Fruit fly (Drosophila melanogaster) whole organism, embryonic: Measurements from ENCODE around the gene Chrac-14.

Experiments used
- Aef1 ChIP-seq: fragments of 200-800 bp; sonication (Bioruptor generic); IDR thresholded peaks from 3 replicates; pipeline ENCODE4 v1.3.6; 2022; ENCODE audit warnings: missing biosample characterization, missing genetic modification characterization
- Atf6 ChIP-seq: fragments of 200-800 bp; sonication (Bioruptor generic); IDR thresholded peaks from 2 replicates; pipeline ENCODE4 v1.3.6; 2022; ENCODE audit warnings: missing biosample characterization, missing genetic modification characterization
- BEAF-32 ChIP-seq: fragments of 200-800 bp; sonication (Bioruptor generic); optimal IDR thresholded peaks from 3 replicates; lab custom pipeline; 2017; ENCODE audit warnings: missing biosample characterization, missing genetic modification characterization, mild to moderate bottlenecking, moderate library complexity, missing genetic modification reagents
- BtbVII ChIP-seq: fragments of 200-800 bp; sonication (Bioruptor generic); optimal IDR thresholded peaks from 3 replicates; lab custom pipeline; 2017; ENCODE audit warnings: missing biosample characterization, mild to moderate bottlenecking, missing genetic modification characterization
- CG10462 ChIP-seq: fragments of 200-800 bp; sonication (Bioruptor generic); optimal IDR thresholded peaks from 2 replicates; lab custom pipeline; 2016; ENCODE audit warnings: missing biosample characterization, missing genetic modification characterization
- CG10979 ChIP-seq: fragments of 200-800 bp; sonication (Bioruptor generic); optimal IDR thresholded peaks from 2 replicates; lab custom pipeline; 2018; ENCODE audit warnings: missing biosample characterization, mild to moderate bottlenecking, missing genetic modification characterization, moderate library complexity
- CG11560 ChIP-seq: fragments of 200-800 bp; sonication (Bioruptor generic); IDR thresholded peaks from 3 replicates; pipeline ENCODE4 v1.3.6; 2022; ENCODE audit warnings: missing biosample characterization, missing genetic modification characterization
- CG11695 ChIP-seq: fragments of 200-800 bp; sonication (Bioruptor generic); IDR thresholded peaks from 3 replicates; pipeline ENCODE4 v1.3.6; 2022; ENCODE audit warnings: missing biosample characterization, missing genetic modification characterization
- CG12299 ChIP-seq: fragments of 200-800 bp; sonication (Bioruptor generic); optimal IDR thresholded peaks from 2 replicates; lab custom pipeline; 2018; ENCODE audit warnings: missing biosample characterization, mild to moderate bottlenecking, missing genetic modification characterization
- CG12769 ChIP-seq: fragments of 200-800 bp; sonication (Bioruptor generic); optimal IDR thresholded peaks from 2 replicates; lab custom pipeline; 2019; ENCODE audit warnings: missing biosample characterization, mild to moderate bottlenecking, missing genetic modification characterization, moderate library complexity
- CG14860 ChIP-seq: fragments of 200-800 bp; sonication (Bioruptor generic); IDR thresholded peaks from 3 replicates; pipeline ENCODE4 v1.3.6; 2022; ENCODE audit warnings: missing biosample characterization, missing genetic modification characterization; ENCODE audit not compliant: partially characterized antibody
- CG15601 ChIP-seq: fragments of 200-800 bp; sonication (Bioruptor generic); optimal IDR thresholded peaks from 3 replicates; lab custom pipeline; 2019; ENCODE audit warnings: missing biosample characterization, mild to moderate bottlenecking, missing genetic modification characterization, moderate library complexity
- CG1647 ChIP-seq: fragments of 200-800 bp; sonication (Bioruptor generic); optimal IDR thresholded peaks from 3 replicates; lab custom pipeline; 2016; ENCODE audit warnings: missing biosample characterization, missing genetic modification characterization
- CG17186 ChIP-seq: fragments of 200-800 bp; sonication (Bioruptor generic); optimal IDR thresholded peaks from 3 replicates; lab custom pipeline; 2017; ENCODE audit warnings: missing biosample characterization, missing genetic modification reagents, missing genetic modification characterization
- CG17361 ChIP-seq: fragments of 200-800 bp; sonication (Bioruptor generic); IDR thresholded peaks from 3 replicates; pipeline ENCODE4 v1.3.6; 2022; ENCODE audit warnings: missing biosample characterization, missing genetic modification characterization
- CG17802 ChIP-seq: fragments of 200-800 bp; sonication (Bioruptor generic); optimal IDR thresholded peaks from 2 replicates; lab custom pipeline; 2018; ENCODE audit warnings: missing biosample characterization, mild to moderate bottlenecking, missing genetic modification characterization, moderate library complexity
- CG32772 ChIP-seq: fragments of 200-800 bp; sonication (Bioruptor generic); IDR thresholded peaks from 2 replicates; pipeline ENCODE4 v1.3.6; 2022; ENCODE audit warnings: missing biosample characterization, missing genetic modification characterization
- CG34376 ChIP-seq: fragments of 200-800 bp; sonication (Bioruptor generic); optimal IDR thresholded peaks from 2 replicates; lab custom pipeline; 2018; ENCODE audit warnings: missing biosample characterization, mild to moderate bottlenecking, missing genetic modification characterization
- CG3726 ChIP-seq: fragments of 200-800 bp; sonication (Bioruptor generic); IDR thresholded peaks from 3 replicates; pipeline ENCODE4, ENCODE4 v1.3.6; 2022; ENCODE audit warnings: missing biosample characterization, missing genetic modification characterization
- CG4730 ChIP-seq: fragments of 200-800 bp; sonication (Bioruptor generic); IDR thresholded peaks from 2 replicates; pipeline ENCODE4 v1.3.6; 2022; ENCODE audit warnings: missing biosample characterization, missing genetic modification characterization
- CG5180 ChIP-seq: fragments of 200-800 bp; sonication (Bioruptor generic); optimal IDR thresholded peaks from 3 replicates; lab custom pipeline; 2017; ENCODE audit warnings: missing biosample characterization, missing genetic modification characterization, mild to moderate bottlenecking, moderate library complexity, missing genetic modification reagents
- CG5953 ChIP-seq: fragments of 200-800 bp; sonication (Bioruptor generic); IDR thresholded peaks from 2 replicates; pipeline ENCODE4 v1.3.6; 2022; ENCODE audit warnings: missing biosample characterization, missing genetic modification characterization
- CG6272 ChIP-seq: fragments of 200-800 bp; sonication (Bioruptor generic); IDR thresholded peaks from 2 replicates; pipeline ENCODE4 v1.3.6; 2022; ENCODE audit warnings: missing biosample characterization, missing genetic modification characterization
- CG6683 ChIP-seq: fragments of 200-800 bp; sonication (Bioruptor generic); optimal IDR thresholded peaks from 2 replicates; lab custom pipeline; 2017; ENCODE audit warnings: missing biosample characterization, mild to moderate bottlenecking, missing genetic modification characterization, missing genetic modification reagents
- CG7372 ChIP-seq: fragments of 200-800 bp; sonication (Bioruptor generic); IDR thresholded peaks from 2 replicates; pipeline ENCODE4 v1.3.6; 2022; ENCODE audit warnings: missing biosample characterization, missing genetic modification characterization
- CG7556 ChIP-seq: fragments of 200-800 bp; sonication (Bioruptor generic); optimal IDR thresholded peaks from 2 replicates; lab custom pipeline; 2017; ENCODE audit warnings: missing biosample characterization, mild to moderate bottlenecking, missing genetic modification characterization
- Dad ChIP-seq: fragments of 200-800 bp; sonication (Bioruptor generic); optimal IDR thresholded peaks from 3 replicates; lab custom pipeline; 2016; ENCODE audit warnings: missing biosample characterization, missing genetic modification characterization
- Kr ChIP-seq: fragments of 200-800 bp; sonication (Bioruptor generic); optimal IDR thresholded peaks from 2 replicates; lab custom pipeline; 2017; ENCODE audit warnings: missing biosample characterization, mild to moderate bottlenecking, missing genetic modification characterization
- MESR4 ChIP-seq: fragments of 200-800 bp; sonication (Bioruptor generic); optimal IDR thresholded peaks from 2 replicates; lab custom pipeline; 2018; ENCODE audit warnings: missing biosample characterization, mild to moderate bottlenecking, missing genetic modification characterization, moderate library complexity
- Poxn ChIP-seq: fragments of 200-800 bp; sonication (Bioruptor generic); IDR thresholded peaks from 2 replicates; pipeline ENCODE4 v1.3.6; 2022; ENCODE audit warnings: missing biosample characterization, missing genetic modification characterization
- Tbp ChIP-seq: fragments of >200 bp; optimal IDR thresholded peaks from 2 replicates; lab custom pipeline; 2018; ENCODE audit warnings: missing biosample characterization, missing genetic modification characterization
- ab ChIP-seq: fragments of 200-800 bp; sonication (Bioruptor generic); optimal IDR thresholded peaks from 2 replicates; lab custom pipeline; 2016; ENCODE audit warnings: missing biosample characterization, missing genetic modification characterization
- ac ChIP-seq: fragments of 200-800 bp; sonication (Bioruptor generic); optimal IDR thresholded peaks from 3 replicates; lab custom pipeline; 2017; ENCODE audit warnings: missing biosample characterization, mild to moderate bottlenecking, missing genetic modification characterization
- ato ChIP-seq: fragments of 200-800 bp; sonication (Bioruptor generic); IDR thresholded peaks from 2 replicates; pipeline ENCODE4 v1.3.6; 2022; ENCODE audit warnings: missing biosample characterization, missing genetic modification characterization; ENCODE audit not compliant: partially characterized antibody
- fu2 ChIP-seq: fragments of 200-800 bp; sonication (Bioruptor generic); optimal IDR thresholded peaks from 2 replicates; lab custom pipeline; 2016; ENCODE audit warnings: missing biosample characterization, missing genetic modification characterization
- gfzf ChIP-seq: fragments of 200-800 bp; sonication (Bioruptor generic); optimal IDR thresholded peaks from 2 replicates; lab custom pipeline; 2016; ENCODE audit warnings: missing biosample characterization, mild to moderate bottlenecking, missing genetic modification characterization, moderate library complexity
- gro ChIP-seq: fragments of 200-800 bp; sonication (Bioruptor generic); optimal IDR thresholded peaks from 2 replicates; lab custom pipeline; 2016; ENCODE audit warnings: missing biosample characterization, missing genetic modification characterization
- inv ChIP-seq: fragments of 200-800 bp; sonication (Bioruptor generic); IDR thresholded peaks from 2 replicates; pipeline ENCODE4 v1.3.6; 2022; ENCODE audit warnings: missing biosample characterization, missing genetic modification characterization; ENCODE audit not compliant: partially characterized antibody
- lab ChIP-seq: fragments of 200-800 bp; sonication (Bioruptor generic); optimal IDR thresholded peaks from 3 replicates; lab custom pipeline; 2017; ENCODE audit warnings: missing biosample characterization, missing genetic modification characterization, mild to moderate bottlenecking, moderate library complexity, missing genetic modification reagents
- lbe ChIP-seq: fragments of 200-800 bp; sonication (Bioruptor generic); optimal IDR thresholded peaks from 2 replicates; lab custom pipeline; 2016; ENCODE audit warnings: missing biosample characterization, mild to moderate bottlenecking, missing genetic modification characterization
- rib ChIP-seq: fragments of 200-800 bp; sonication (Bioruptor generic); IDR thresholded peaks from 2 replicates; pipeline ENCODE4 v1.3.6; 2022; ENCODE audit warnings: missing biosample characterization, missing genetic modification characterization
- sc ChIP-seq, 3 experiments: fragments of >200 bp in 2 of 3; fragments of 200-800 bp in 1 of 3; sonication (Bioruptor generic) in 1 of 3; optimal IDR thresholded peaks; 2 replicates in 2 of 3; 3 replicates in 1 of 3; lab custom pipeline; 2017; ENCODE audit warnings: mild to moderate bottlenecking in 1 of 3, missing biosample characterization in 1 of 3, missing genetic modification characterization in 1 of 3, missing genetic modification reagents in 1 of 3
- sna ChIP-seq: fragments of 200-800 bp; sonication (Bioruptor generic); IDR thresholded peaks from 2 replicates; pipeline ENCODE4 v1.3.6; 2022; ENCODE audit warnings: missing biosample characterization, missing genetic modification characterization; ENCODE audit not compliant: partially characterized antibody
- sob ChIP-seq: fragments of 200-800 bp; sonication (Bioruptor generic); IDR thresholded peaks from 2 replicates; pipeline ENCODE4 v1.3.6; 2022; ENCODE audit warnings: missing biosample characterization, missing genetic modification characterization
- stc ChIP-seq: fragments of 200-800 bp; sonication (Bioruptor generic); IDR thresholded peaks from 2 replicates; pipeline ENCODE4 v1.3.6; 2022; ENCODE audit warnings: missing biosample characterization, missing genetic modification characterization
- tin ChIP-seq: fragments of 200-800 bp; sonication (Bioruptor generic); optimal IDR thresholded peaks from 3 replicates; lab custom pipeline; 2016; ENCODE audit warnings: missing biosample characterization, missing genetic modification characterization
- tio ChIP-seq: fragments of 200-800 bp; sonication (Bioruptor generic); optimal IDR thresholded peaks from 2 replicates; lab custom pipeline; 2017; ENCODE audit warnings: missing biosample characterization, missing genetic modification characterization, inconsistent platforms
- tna ChIP-seq: fragments of 200-800 bp; sonication (Bioruptor generic); IDR thresholded peaks from 2 replicates; pipeline ENCODE4 v1.3.6; 2022; ENCODE audit warnings: missing biosample characterization, missing genetic modification characterization; ENCODE audit not compliant: partially characterized antibody
- ttk ChIP-seq: fragments of 200-800 bp; sonication (Bioruptor generic); IDR thresholded peaks from 2 replicates; pipeline ENCODE4 v2.1.2; 2022; ENCODE audit warnings: missing biosample characterization, missing genetic modification characterization
- z ChIP-seq: fragments of 200-800 bp; sonication (Bioruptor generic); IDR thresholded peaks from 3 replicates; pipeline ENCODE4 v1.3.6; 2022; ENCODE audit warnings: missing biosample characterization, missing genetic modification characterization

Chrac-14 gene

dm6 chr2L:8473448-8473847, 36.2 kb downstream of the Chrac-14 start (continued):
- no peak for TF ChIP-seq ac (GFP tag; lab: Kevin White, UChicago)
- no peak for TF ChIP-seq CG6683
- TF ChIP-seq sob (GFP tag; lab: Robert Waterston, UW): peak; percentile 53; the same call in 1 of the 2 replicates
- peak; percentile 46 for TF ChIP-seq CG17802 (tag; lab: Kevin White, UChicago)
- no peak for TF ChIP-seq CG4730 (GFP tag; lab: Robert Waterston, UW)
- TF ChIP-seq CG3726 (GFP tag; lab: Robert Waterston, UW): no peak
- no peak for TF ChIP-seq MESR4
- no peak; the same call in 1 of the 2 replicates for TF ChIP-seq CG7372 (GFP tag; lab: Robert Waterston, UW)
- TF ChIP-seq CG10462 (GFP tag; lab: Kevin White, UChicago): no peak
- peak; percentile 48 for TF ChIP-seq CG7556 (GFP tag; lab: Kevin White, UChicago)
- TF ChIP-seq CG5180 (GFP tag; lab: Kevin White, UChicago): peak; percentile 32
- no peak for TF ChIP-seq CG12299 (tag; lab: Kevin White, UChicago)
- peak; percentile 46; the same call in 1 of the 3 replicates for TF ChIP-seq CG11695
- no peak for TF ChIP-seq CG34376 (GFP tag; lab: Kevin White, UChicago)
- no peak for TF ChIP-seq tna (GFP tag; lab: Robert Waterston, UW)
- no peak for TF ChIP-seq Tbp
- peak; percentile 57 for TF ChIP-seq CG6272 (GFP tag; lab: Robert Waterston, UW)
- no peak for TF ChIP-seq z
- TF ChIP-seq CG10979: peak; percentile 66
- no peak for TF ChIP-seq ab
- TF ChIP-seq BtbVII (GFP tag; lab: Kevin White, UChicago): peak; percentile 41
- TF ChIP-seq stc: peak; percentile 72
- no peak for TF ChIP-seq Poxn (GFP tag; lab: Robert Waterston, UW)
- no peak for TF ChIP-seq Kr (GFP tag; lab: Kevin White, UChicago)
- TF ChIP-seq Dad (GFP tag; lab: Kevin White, UChicago): no peak
- peak; percentile 59 for TF ChIP-seq CG17361
- no peak for TF ChIP-seq ato
- no peak for TF ChIP-seq gro (GFP tag; lab: Kevin White, UChicago)
- 0 out of 2 replicates have a peak, but pooled peaks have one; percentile 34 for TF ChIP-seq CG5953
- TF ChIP-seq BEAF-32 (GFP tag; lab: Kevin White, UChicago): no peak
- no peak for TF ChIP-seq CG14860 (GFP tag; lab: Robert Waterston, UW)
- TF ChIP-seq gfzf (GFP tag; lab: Kevin White, UChicago): no peak
- no peak for TF ChIP-seq rib
- TF ChIP-seq Aef1 (GFP tag; lab: Robert Waterston, UW): no peak
- no peak for TF ChIP-seq CG12769 (tag; lab: Kevin White, UChicago)
- no peak for TF ChIP-seq CG17186 (GFP tag; lab: Kevin White, UChicago)
- TF ChIP-seq sc (optimal IDR thresholded peaks at IDR 0.05; lab: Kevin White, UChicago): no peak
- no peak for TF ChIP-seq sc (GFP tag; optimal IDR thresholded peaks at IDR 0.05; lab: Kevin White, UChicago)
- TF ChIP-seq fu2 (GFP tag; lab: Kevin White, UChicago): peak; percentile 24
- peak; percentile 6 for TF ChIP-seq lbe
- TF ChIP-seq sna (GFP tag; lab: Robert Waterston, UW): no peak
- TF ChIP-seq ttk (GFP tag; lab: Robert Waterston, UW): peak; percentile 46; the same call in 1 of the 2 replicates
- TF ChIP-seq CG1647: peak; percentile 19
- peak; percentile 23 for TF ChIP-seq tin (GFP tag; lab: Kevin White, UChicago)
- peak; percentile 22 for TF ChIP-seq CG15601
- peak; percentile 47; the same call in 1 of the 3 replicates for TF ChIP-seq CG11560 (tag; lab: Robert Waterston, UW)
- TF ChIP-seq lab (GFP tag; lab: Kevin White, UChicago): peak; percentile 76
- TF ChIP-seq Atf6 (GFP tag; lab: Robert Waterston, UW): peak; percentile 55
- TF ChIP-seq CG32772 (GFP tag; lab: Robert Waterston, UW): peak; percentile 66; the same call in 1 of the 2 replicates
- no peak for TF ChIP-seq inv (GFP tag; lab: Robert Waterston, UW)
- TF ChIP-seq tio (GFP tag; lab: Kevin White, UChicago): no peak
